Worm (Caenorhabditis elegans) whole organism, early embryonic: Measurements from ENCODE around the gene ZC155.2.

Experiments used
- B0310.2 ChIP-seq: sonication (generic microtip); optimal IDR thresholded peaks from 2 replicates; lab custom pipeline; 2016; ENCODE audit warnings: mild to moderate bottlenecking, missing genetic modification characterization, missing compliant biosample characterization
- ceh-36 ChIP-seq: sonication (generic microtip); optimal IDR thresholded peaks from 2 replicates; lab custom pipeline; 2016; ENCODE audit warnings: missing genetic modification characterization, inconsistent platforms, missing compliant biosample characterization
- ets-7 ChIP-seq: sonication (generic microtip); optimal IDR thresholded peaks from 2 replicates; lab custom pipeline; 2016; ENCODE audit warnings: missing genotype, missing genetic modification characterization, missing compliant biosample characterization
- hmg-4 ChIP-seq: fragments of 200-800 bp; sonication (Bioruptor generic); optimal IDR thresholded peaks from 2 replicates; lab custom pipeline; 2018; ENCODE audit warnings: mild to moderate bottlenecking, missing genetic modification characterization, missing compliant biosample characterization
- pes-1 ChIP-seq: fragments of 200-800 bp; sonication (Bioruptor generic); IDR thresholded peaks from 2 replicates; pipeline ENCODE4 v1.3.6; 2022; ENCODE audit warnings: missing genetic modification reagents, missing genetic modification characterization, missing compliant biosample characterization
- tra-4 ChIP-seq: sonication (generic microtip); optimal IDR thresholded peaks from 2 replicates; lab custom pipeline; 2017; ENCODE audit warnings: missing genetic modification characterization, missing compliant biosample characterization

- TF ChIP-seq hmg-4 (no peak), ceh-36 (tag; lab: Kevin White, UChicago) (no peak), ets-7 (tag; lab: Kevin White, UChicago) (no peak), tra-4 (no peak), B0310.2 (no peak), pes-1 (GFP tag; lab: Robert Waterston, UW) (no peak)
Measured at ce11 chrIII:5268486-5268885, 49.7 kb downstream of the ZC155.2 start.
